Fruit fly (Drosophila melanogaster) whole organism, embryonic: ENCODE measurements around the gene CG11596.

Experiments used
- Atf3 ChIP-seq: fragments of 200-800 bp; sonication (Bioruptor generic); optimal IDR thresholded peaks from 3 replicates; lab custom pipeline; 2016; ENCODE audit warnings: missing biosample characterization, missing genetic modification characterization
- Awh ChIP-seq: fragments of 200-800 bp; sonication (Bioruptor generic); IDR thresholded peaks from 2 replicates; pipeline ENCODE4, ENCODE4 v1.3.6; 2022; ENCODE audit warnings: missing biosample characterization, missing genetic modification characterization
- CG10321 ChIP-seq: fragments of 200-800 bp; sonication (Bioruptor generic); IDR thresholded peaks from 2 replicates; pipeline ENCODE4 v1.3.6; 2022; ENCODE audit warnings: missing biosample characterization, missing genetic modification characterization
- CG10979 ChIP-seq: fragments of 200-800 bp; sonication (Bioruptor generic); optimal IDR thresholded peaks from 2 replicates; lab custom pipeline; 2018; ENCODE audit warnings: missing biosample characterization, mild to moderate bottlenecking, missing genetic modification characterization, moderate library complexity
- CG1603 ChIP-seq: fragments of 200-800 bp; sonication (Bioruptor generic); optimal IDR thresholded peaks from 2 replicates; lab custom pipeline; 2019; ENCODE audit warnings: missing biosample characterization, mild to moderate bottlenecking, missing genetic modification characterization, moderate library complexity
- CG18262 ChIP-seq: fragments of 200-800 bp; optimal IDR thresholded peaks from 3 replicates; lab custom pipeline; 2019; ENCODE audit warnings: missing biosample characterization, mild to moderate bottlenecking, missing genetic modification characterization, moderate library complexity
- CG2116 ChIP-seq: fragments of 200-800 bp; sonication (Bioruptor generic); optimal IDR thresholded peaks from 3 replicates; lab custom pipeline; 2018; ENCODE audit warnings: missing biosample characterization, mild to moderate bottlenecking, missing genetic modification characterization
- CG4282 ChIP-seq: fragments of 200-800 bp; sonication (Bioruptor generic); optimal IDR thresholded peaks from 2 replicates; lab custom pipeline; 2016; ENCODE audit warnings: missing biosample characterization, missing genetic modification characterization
- CG43689 ChIP-seq: fragments of 200-800 bp; sonication (Bioruptor generic); IDR thresholded peaks from 2 replicates; pipeline ENCODE4 v1.3.6; 2022; ENCODE audit warnings: missing biosample characterization, missing genetic modification characterization
- CG4424 ChIP-seq: fragments of 200-800 bp; sonication (Bioruptor generic); optimal IDR thresholded peaks from 3 replicates; lab custom pipeline; 2016; ENCODE audit warnings: missing biosample characterization, missing genetic modification characterization
- CG4730 ChIP-seq: fragments of 200-800 bp; sonication (Bioruptor generic); IDR thresholded peaks from 2 replicates; pipeline ENCODE4 v1.3.6; 2022; ENCODE audit warnings: missing biosample characterization, missing genetic modification characterization
- CG6854 ChIP-seq: fragments of 200-800 bp; sonication (Bioruptor generic); optimal IDR thresholded peaks from 3 replicates; lab custom pipeline; 2017; ENCODE audit warnings: missing biosample characterization, mild to moderate bottlenecking, missing genetic modification characterization
- CG7745 ChIP-seq: fragments of 200-800 bp; sonication (Bioruptor generic); optimal IDR thresholded peaks from 2 replicates; lab custom pipeline; 2018; ENCODE audit warnings: missing biosample characterization, mild to moderate bottlenecking, missing genetic modification characterization, moderate library complexity
- CG8290 ChIP-seq, 3 experiments: fragments of 200-800 bp; sonication (Bioruptor generic); optimal IDR thresholded peaks; 2 replicates each; lab custom pipeline; 2016 to 2019; ENCODE audit warnings: missing biosample characterization in 3 of 3, missing genetic modification characterization in 3 of 3, mild to moderate bottlenecking in 2 of 3, moderate library complexity in 1 of 3
- CG8388 ChIP-seq: fragments of 200-800 bp; sonication (Bioruptor generic); optimal IDR thresholded peaks from 2 replicates; lab custom pipeline; 2019; ENCODE audit warnings: missing biosample characterization, mild to moderate bottlenecking, missing genetic modification characterization, moderate library complexity
- CG9215 ChIP-seq: fragments of 200-800 bp; sonication (Bioruptor generic); IDR thresholded peaks from 2 replicates; pipeline ENCODE4 v1.3.6; 2022; ENCODE audit warnings: missing biosample characterization, missing genetic modification characterization
- CG9817 ChIP-seq: fragments of 200-800 bp; sonication (Bioruptor generic); optimal IDR thresholded peaks from 2 replicates; lab custom pipeline; 2018; ENCODE audit warnings: missing biosample characterization, mild to moderate bottlenecking, missing genetic modification characterization, moderate library complexity
- CG9876 ChIP-seq: fragments of 200-800 bp; sonication (Bioruptor generic); optimal IDR thresholded peaks from 2 replicates; lab custom pipeline; 2016; ENCODE audit warnings: missing biosample characterization, missing genetic modification characterization
- CHES-1-like ChIP-seq: fragments of 200-800 bp; sonication (Bioruptor generic); optimal IDR thresholded peaks from 2 replicates; lab custom pipeline; 2016; ENCODE audit warnings: missing biosample characterization, missing genetic modification characterization
- CTCF ChIP-seq: fragments of 200-800 bp; sonication (Bioruptor generic); optimal IDR thresholded peaks from 2 replicates; lab custom pipeline; 2017; ENCODE audit warnings: missing biosample characterization, mild to moderate bottlenecking, missing genetic modification characterization, moderate library complexity
- Fer2 ChIP-seq: fragments of 200-800 bp; sonication (Bioruptor generic); optimal IDR thresholded peaks from 2 replicates; lab custom pipeline; 2018; ENCODE audit warnings: missing biosample characterization, mild to moderate bottlenecking, missing genetic modification characterization, moderate library complexity
- HmgZ ChIP-seq: fragments of 200-800 bp; sonication (Bioruptor generic); optimal IDR thresholded peaks from 2 replicates; lab custom pipeline; 2018; ENCODE audit warnings: missing biosample characterization, mild to moderate bottlenecking, missing genetic modification characterization
- Rfx ChIP-seq: fragments of 200-800 bp; sonication (Bioruptor generic); IDR thresholded peaks from 2 replicates; pipeline ENCODE4 v1.3.6; 2022; ENCODE audit warnings: missing biosample characterization, missing genetic modification characterization
- Sry-δ ChIP-seq: fragments of 200-800 bp; sonication (Bioruptor generic); optimal IDR thresholded peaks from 2 replicates; lab custom pipeline; 2016; ENCODE audit warnings: missing biosample characterization, missing genetic modification characterization
- ab ChIP-seq: fragments of 200-800 bp; sonication (Bioruptor generic); optimal IDR thresholded peaks from 2 replicates; lab custom pipeline; 2016; ENCODE audit warnings: missing biosample characterization, missing genetic modification characterization
- bab2 ChIP-seq: fragments of 200-800 bp; sonication (Bioruptor generic); optimal IDR thresholded peaks from 2 replicates; lab custom pipeline; 2016; ENCODE audit warnings: missing biosample characterization, missing genetic modification characterization
- chif ChIP-seq, 2 experiments: fragments of 200-800 bp; sonication (Bioruptor generic); optimal IDR thresholded peaks; 3 replicates each; lab custom pipeline; 2016; ENCODE audit warnings: missing biosample characterization in 2 of 2, missing genetic modification characterization in 2 of 2
- ci ChIP-seq: fragments of 200-800 bp; sonication (Bioruptor generic); IDR thresholded peaks from 3 replicates; pipeline ENCODE4 v1.3.6; 2022; ENCODE audit warnings: missing biosample characterization, missing genetic modification characterization
- crol ChIP-seq: fragments of 200-800 bp; sonication (Bioruptor generic); IDR thresholded peaks from 2 replicates; pipeline ENCODE4 v1.3.6; 2022; ENCODE audit warnings: missing biosample characterization, missing genetic modification characterization
- dan ChIP-seq: fragments of 200-800 bp; sonication (Bioruptor generic); IDR thresholded peaks from 2 replicates; pipeline ENCODE4 v1.3.6; 2022; ENCODE audit warnings: missing biosample characterization, missing genetic modification characterization
- disco-r ChIP-seq: fragments of 200-800 bp; sonication (Bioruptor generic); optimal IDR thresholded peaks from 2 replicates; lab custom pipeline; 2016; ENCODE audit warnings: missing biosample characterization, missing genetic modification characterization
- ems ChIP-seq: fragments of 200-800 bp; sonication (Bioruptor generic); optimal IDR thresholded peaks from 3 replicates; lab custom pipeline; 2016; ENCODE audit warnings: missing biosample characterization, missing genetic modification characterization
- ewg ChIP-seq: fragments of 200-800 bp; sonication (Bioruptor generic); optimal IDR thresholded peaks from 3 replicates; lab custom pipeline; 2017; ENCODE audit warnings: mild to moderate bottlenecking, missing biosample characterization, missing genetic modification reagents, missing genetic modification characterization
- klu ChIP-seq: fragments of 200-800 bp; sonication (Bioruptor generic); IDR thresholded peaks from 2 replicates; pipeline ENCODE4 v1.3.6; 2022; ENCODE audit warnings: missing biosample characterization, missing genetic modification characterization
- mld ChIP-seq: fragments of 200-800 bp; sonication (Bioruptor generic); IDR thresholded peaks from 3 replicates; pipeline ENCODE4 v1.3.6; 2022; ENCODE audit warnings: missing biosample characterization, missing genetic modification characterization; ENCODE audit not compliant: partially characterized antibody
- pan ChIP-seq, 4 experiments: fragments of >200 bp in 3 of 4; fragments of 200-800 bp in 1 of 4; sonication (Bioruptor generic) in 1 of 4; optimal IDR thresholded peaks in 3 of 4; IDR thresholded peaks in 1 of 4; 2 replicates each; pipeline versions ENCODE4 v1.3.6 to Lab custom; 2017 to 2022; ENCODE audit warnings: missing biosample characterization in 2 of 4, missing genetic modification characterization in 2 of 4, mixed read lengths in 1 of 4
- pfk ChIP-seq: fragments of 200-800 bp; sonication (Bioruptor generic); optimal IDR thresholded peaks from 2 replicates; lab custom pipeline; 2018; ENCODE audit warnings: missing biosample characterization, mild to moderate bottlenecking, missing genetic modification characterization, moderate library complexity
- ro ChIP-seq: fragments of 200-800 bp; sonication (Bioruptor generic); IDR thresholded peaks from 2 replicates; pipeline ENCODE4 v1.3.6; 2022; ENCODE audit warnings: missing biosample characterization, missing genetic modification characterization
- row ChIP-seq: fragments of 200-800 bp; sonication (Bioruptor generic); IDR thresholded peaks from 3 replicates; pipeline ENCODE4 v1.3.6; 2022; ENCODE audit warnings: missing biosample characterization, missing genetic modification characterization
- sens ChIP-seq: fragments of 200-800 bp; sonication (Bioruptor generic); peaks from one replicate; lab custom pipeline; 2016; ENCODE audit warnings: missing biosample characterization, missing genetic modification characterization
- sna ChIP-seq: fragments of 200-800 bp; sonication (Bioruptor generic); IDR thresholded peaks from 2 replicates; pipeline ENCODE4 v1.3.6; 2022; ENCODE audit warnings: missing biosample characterization, missing genetic modification characterization; ENCODE audit not compliant: partially characterized antibody
- sqz ChIP-seq: fragments of 200-800 bp; sonication (Bioruptor generic); optimal IDR thresholded peaks from 3 replicates; lab custom pipeline; 2018; ENCODE audit warnings: missing biosample characterization, mild to moderate bottlenecking, missing genetic modification characterization
- vvl ChIP-seq: fragments of 200-800 bp; sonication (Bioruptor generic); IDR thresholded peaks from 2 replicates; pipeline ENCODE4 v1.3.6; 2022; ENCODE audit warnings: missing biosample characterization, missing genetic modification characterization
- zf30C ChIP-seq: fragments of 200-800 bp; sonication (Bioruptor generic); optimal IDR thresholded peaks from 3 replicates; lab custom pipeline; 2018; ENCODE audit warnings: missing biosample characterization, mild to moderate bottlenecking, missing genetic modification characterization

CG11596 gene

dm6 chrX:1944245-1945114, 17.0 kb downstream of the CG11596 start (continued):
- TF ChIP-seq CG10979 (peak; percentile 50), CG18262 (tag; lab: Kevin White, UChicago) (no peak), CTCF (GFP tag; lab: Kevin White, UChicago) (no peak), Sry-δ (no peak), ewg (GFP tag; lab: Kevin White, UChicago) (peak; percentile 36), CG4424 (peak; percentile 11), bab2 (peak; percentile 9), CG7745 (tag; lab: Kevin White, UChicago) (no peak), Atf3 (GFP tag; lab: Kevin White, UChicago) (peak; percentile 38), CG9817 (peak; percentile 52), CG4730 (GFP tag; lab: Robert Waterston, UW) (0 out of 2 replicates have a peak, but pooled peaks have one; percentile 26), ems (peak; percentile 30)

- TF ChIP-seq sens (GFP tag; lab: Kevin White, UChicago) (peak; percentile 26), pfk (GFP tag; lab: Kevin White, UChicago) (peak; percentile 89), crol (GFP tag; lab: Robert Waterston, UW) (peak; percentile 41; the same call in 1 of the 2 replicates), CG8290 (GFP tag; optimal IDR thresholded peaks at IDR 0.05; lab: Kevin White, UChicago) (peak; percentile 74), CG8290 (tag; optimal IDR thresholded peaks at IDR 0.05; lab: Kevin White, UChicago) (peak in 1 of 2 experiments; percentile 49), mld (GFP tag; lab: Robert Waterston, UW) (no peak), CG4282 (GFP tag; lab: Kevin White, UChicago) (no peak)
Measured at dm6 chrX:1945241-1945640, 17.8 kb downstream of the CG11596 start.

- TF ChIP-seq Awh (GFP tag; lab: Robert Waterston, UW) (peak; percentile 98), CG6854 (GFP tag; lab: Kevin White, UChicago) (peak; percentile 85), mld (GFP tag; lab: Robert Waterston, UW) (no peak), zf30C (GFP tag; lab: Kevin White, UChicago) (no peak), CG2116 (GFP tag; lab: Kevin White, UChicago) (peak; percentile 82), CG7745 (tag; lab: Kevin White, UChicago) (peak; percentile 89), CG43689 (GFP tag; lab: Robert Waterston, UW) (peak; percentile 87), CG1603 (peak; percentile 98), vvl (GFP tag; lab: Robert Waterston, UW) (peak; percentile 98), disco-r (GFP tag; lab: Kevin White, UChicago) (peak; percentile 88), ab (GFP tag; lab: Kevin White, UChicago) (peak; percentile 91), chif (GFP tag; optimal IDR thresholded peaks at IDR 0.05; lab: Kevin White, UChicago) (peak; percentile 96 to 98), row (GFP tag; lab: Robert Waterston, UW) (peak; percentile 96), CG8388 (peak; percentile 98), Fer2 (peak; percentile 84), HmgZ (peak; percentile 91), CG9215 (peak; percentile 77), CG9876 (GFP tag; lab: Kevin White, UChicago) (peak; percentile 81), ro (GFP tag; lab: Robert Waterston, UW) (peak; percentile 81; the same call in 1 of the 2 replicates), sqz (GFP tag; lab: Kevin White, UChicago) (peak; percentile 94), sna (GFP tag; lab: Robert Waterston, UW) (no peak), CG10321 (GFP tag; lab: Robert Waterston, UW) (peak; percentile 68), pan (optimal IDR thresholded peaks at IDR 0.05; lab: Kevin White, UChicago) (no peak), pan (GFP tag; optimal IDR thresholded peaks at IDR 0.05 in 1 of 2, IDR thresholded peaks at IDR 0.05 in 1 of 2) (peak in 1 of 2 experiments; percentile 97), Rfx (peak; percentile 87), dan (peak; percentile 85), ci (GFP tag; lab: Robert Waterston, UW) (peak; percentile 99), CHES-1-like (peak; percentile 91), klu (peak; percentile 86), CTCF (GFP tag; lab: Kevin White, UChicago) (peak; percentile 71)
Measured at dm6 chrX:1947178-1947872, 19.8 kb downstream of the CG11596 start.
